Worm (Caenorhabditis elegans) whole organism, late embryonic: ENCODE data around the gene srd-41.

Experiments
- F13H6.1 ChIP-seq: sonication (generic microtip); optimal IDR thresholded peaks from 2 replicates; lab custom pipeline; 2016; ENCODE audit warnings: missing genetic modification characterization, missing compliant biosample characterization
- dve-1 ChIP-seq: sonication (generic microtip); optimal IDR thresholded peaks from 2 replicates; lab custom pipeline; 2017; ENCODE audit warnings: antibody characterized with exemption, mild to moderate bottlenecking, missing genetic modification characterization, missing compliant biosample characterization
- fkh-10 ChIP-seq: fragments of 150-350 bp; optimal IDR thresholded peaks from 2 replicates; lab custom pipeline; 2014; ENCODE audit warnings: missing biosample characterization, missing genetic modification reagents, missing genetic modification characterization
- nhr-11 ChIP-seq: fragments of 150-350 bp; optimal IDR thresholded peaks from 2 replicates; lab custom pipeline; 2014; ENCODE audit warnings: missing biosample characterization, missing genetic modification characterization
- pag-3 ChIP-seq: sonication (generic microtip); optimal IDR thresholded peaks from 2 replicates; lab custom pipeline; 2016; ENCODE audit warnings: missing compliant biosample characterization, missing genetic modification characterization, borderline replicate concordance
- pha-4 ChIP-seq: fragments of 150-350 bp; optimal IDR thresholded peaks from 2 replicates; lab custom pipeline; 2018; ENCODE audit warnings: missing biosample characterization, missing genetic modification reagents, missing genetic modification characterization
- rnt-1 ChIP-seq: sonication (generic microtip); optimal IDR thresholded peaks from 2 replicates; lab custom pipeline; 2016; ENCODE audit warnings: missing genetic modification characterization, missing compliant biosample characterization
- unc-55 ChIP-seq: sonication (generic microtip); optimal IDR thresholded peaks from 2 replicates; lab custom pipeline; 2017; ENCODE audit warnings: missing biosample characterization, missing genetic modification reagents, missing genetic modification characterization

- TF ChIP-seq unc-55 (no peak), fkh-10 (peak; percentile 56), rnt-1 (tag; lab: Kevin White, UChicago) (peak; percentile 53), pha-4 (no peak), nhr-11 (tag; lab: Kevin White, UChicago) (no peak), dve-1 (tag; lab: Kevin White, UChicago) (no peak), pag-3 (no peak), F13H6.1 (tag; lab: Kevin White, UChicago) (no peak)
Measured at ce11 chrX:12367498-12367897, 41.0 kb downstream of the srd-41 start.
